Fruit fly (Drosophila melanogaster) whole organism, wandering third instar larva: Measurements from ENCODE around the gene PolZ2.

Experiments
- Abd-B ChIP-seq: fragments of >200 bp; optimal IDR thresholded peaks from 2 replicates; lab custom pipeline; 2017; ENCODE audit warnings: missing biosample characterization, missing genetic modification characterization
- CG32264 ChIP-seq: fragments of 200-800 bp; sonication (Bioruptor generic); optimal IDR thresholded peaks from 2 replicates; lab custom pipeline; 2016; ENCODE audit warnings: missing biosample characterization, missing genetic modification characterization
- CrebA ChIP-seq: fragments of 200-800 bp; sonication (Bioruptor generic); optimal IDR thresholded peaks from 2 replicates; lab custom pipeline; 2016; ENCODE audit warnings: missing biosample characterization, mild to moderate bottlenecking, missing genetic modification characterization, borderline replicate concordance
- Dif ChIP-seq: fragments of 200-275, 200-300 bp; sonication (Bioruptor generic); optimal IDR thresholded peaks from 2 replicates; lab custom pipeline; 2018; ENCODE audit warnings: missing biosample characterization, missing genetic modification characterization; ENCODE audit not compliant: partially characterized antibody
- Hnf4 ChIP-seq: fragments of 200-800 bp; sonication (Bioruptor generic); optimal IDR thresholded peaks from 2 replicates; lab custom pipeline; 2016; ENCODE audit warnings: missing biosample characterization, mild to moderate bottlenecking, missing genetic modification characterization
- Hr83 ChIP-seq: fragments of 200-300 bp; sonication (Bioruptor generic); optimal IDR thresholded peaks from 2 replicates; lab custom pipeline; 2016; ENCODE audit warnings: missing biosample characterization, mild to moderate bottlenecking, missing genetic modification characterization, moderate library complexity; ENCODE audit not compliant: poor library complexity, severe bottlenecking
- Jra ChIP-seq: sonication (Bioruptor generic); optimal IDR thresholded peaks from 2 replicates; lab custom pipeline; 2016; ENCODE audit warnings: missing biosample characterization, missing genetic modification characterization
- Mio ChIP-seq: sonication (Bioruptor generic); optimal IDR thresholded peaks from 2 replicates; lab custom pipeline; 2016; ENCODE audit warnings: missing biosample characterization, missing genetic modification characterization
- Myc ChIP-seq: fragments of >200 bp; optimal IDR thresholded peaks from 2 replicates; lab custom pipeline; 2017
- OdsH ChIP-seq: fragments of 200-800 bp; sonication (Bioruptor generic); optimal IDR thresholded peaks from 2 replicates; lab custom pipeline; 2016; ENCODE audit warnings: missing biosample characterization, mild to moderate bottlenecking, missing genetic modification characterization
- Rel ChIP-seq, 2 experiments: fragments of 200-800 bp; sonication (Bioruptor generic) in 1 of 2; optimal IDR thresholded peaks; 2 replicates in 1 of 2; 3 replicates in 1 of 2; lab custom pipeline; 2016 to 2019; ENCODE audit warnings: mild to moderate bottlenecking in 2 of 2, missing biosample characterization in 2 of 2, missing genetic modification characterization in 2 of 2, moderate library complexity in 1 of 2
- Vsx2 ChIP-seq: fragments of 200-300, 225-300 bp; sonication (Bioruptor generic); optimal IDR thresholded peaks from 2 replicates; lab custom pipeline; 2018; ENCODE audit warnings: missing biosample characterization, missing genetic modification characterization; ENCODE audit not compliant: partially characterized antibody
- br ChIP-seq: fragments of 200-800 bp; sonication (Bioruptor generic); optimal IDR thresholded peaks from 2 replicates; lab custom pipeline; 2016; ENCODE audit warnings: missing biosample characterization, missing genetic modification characterization
- brk ChIP-seq: fragments of 200-800 bp; sonication (Bioruptor generic); optimal IDR thresholded peaks from 2 replicates; lab custom pipeline; 2016; ENCODE audit warnings: missing biosample characterization, mild to moderate bottlenecking, missing genetic modification characterization
- dl ChIP-seq, 2 experiments: fragments of 175-275, 200-275 bp in 1 of 2; fragments of 200-275 bp in 1 of 2; sonication (Bioruptor generic); optimal IDR thresholded peaks; lab custom pipeline; 2018; ENCODE audit warnings: mild to moderate bottlenecking in 2 of 2, missing biosample characterization in 2 of 2, missing genetic modification characterization in 2 of 2, moderate library complexity in 2 of 2; ENCODE audit not compliant: partially characterized antibody in 2 of 2, insufficient read depth in 1 of 2
- dmrt93B ChIP-seq: fragments of 200-800 bp; sonication (Bioruptor generic); optimal IDR thresholded peaks from 2 replicates; lab custom pipeline; 2018; ENCODE audit warnings: missing biosample characterization, mild to moderate bottlenecking, missing genetic modification characterization
- dsf ChIP-seq: sonication (Bioruptor generic); optimal IDR thresholded peaks from 2 replicates; lab custom pipeline; 2016; ENCODE audit warnings: missing biosample characterization, missing genetic modification characterization, borderline replicate concordance
- fru ChIP-seq: fragments of 200-800 bp; sonication (Bioruptor generic); optimal IDR thresholded peaks from 3 replicates; lab custom pipeline; 2016; ENCODE audit warnings: missing biosample characterization, mild to moderate bottlenecking, missing genetic modification characterization
- jim ChIP-seq: fragments of 175-275, 200-325 bp; sonication (Bioruptor generic); optimal IDR thresholded peaks from 2 replicates; lab custom pipeline; 2016; ENCODE audit warnings: missing biosample characterization, mild to moderate bottlenecking, missing genetic modification characterization
- lola ChIP-seq: fragments of >200 bp; optimal IDR thresholded peaks from 2 replicates; lab custom pipeline; 2017; ENCODE audit warnings: missing biosample characterization, missing genetic modification characterization
- pan ChIP-seq: fragments of >200 bp; optimal IDR thresholded peaks from 2 replicates; lab custom pipeline; 2017
- psq ChIP-seq: fragments of 200-800 bp; sonication (Bioruptor generic); optimal IDR thresholded peaks from 3 replicates; lab custom pipeline; 2017; ENCODE audit warnings: missing biosample characterization, mild to moderate bottlenecking, missing genetic modification characterization, moderate library complexity
- tai ChIP-seq: sonication (Bioruptor generic); optimal IDR thresholded peaks from 2 replicates; lab custom pipeline; 2016; ENCODE audit warnings: missing biosample characterization, missing genetic modification characterization
- usp ChIP-seq: fragments of >200 bp; optimal IDR thresholded peaks from 2 replicates; lab custom pipeline; 2017; ENCODE audit warnings: missing biosample characterization, missing genetic modification characterization
- woc ChIP-seq: sonication (Bioruptor generic); optimal IDR thresholded peaks from 2 replicates; lab custom pipeline; 2016; ENCODE audit warnings: missing biosample characterization, mild to moderate bottlenecking, missing genetic modification characterization

PolZ2 gene

DNA sequence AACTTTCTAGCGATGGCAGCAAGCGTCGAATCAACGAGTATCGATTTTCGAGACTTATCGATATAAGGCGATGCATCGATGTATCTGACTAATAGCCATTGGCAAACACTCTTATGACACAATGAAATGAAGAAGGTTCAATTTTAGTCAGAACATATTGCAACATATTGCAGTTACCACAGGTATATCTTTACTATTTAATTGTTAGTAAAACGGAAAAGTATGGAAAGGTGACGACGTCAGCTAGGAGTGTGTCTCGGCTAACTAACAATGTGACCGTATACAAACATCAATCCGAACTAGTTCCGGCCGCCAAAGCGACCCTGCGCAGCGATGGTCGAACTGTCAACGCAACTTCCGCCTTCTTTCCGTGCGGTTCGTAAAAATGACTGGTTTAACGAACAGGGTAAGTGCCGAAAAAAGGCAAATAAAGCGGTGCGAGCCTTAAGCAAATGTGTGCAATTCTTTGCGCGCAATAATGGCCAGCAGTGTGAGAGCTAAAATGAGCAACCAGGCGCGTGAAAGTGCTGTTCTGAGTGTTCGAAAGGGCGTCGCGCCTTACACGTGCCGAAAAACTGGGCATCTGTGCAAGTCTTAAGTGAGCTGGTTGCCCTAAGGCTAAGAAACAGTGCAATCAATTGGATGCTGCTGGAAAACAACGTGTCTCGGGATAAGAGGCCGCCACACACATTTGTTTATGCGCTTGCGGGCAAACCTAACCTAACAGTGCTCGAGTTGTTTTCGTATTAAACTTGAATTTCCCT lies 35.6 kb downstream of the PolZ2 start, which contains the start of the genes Dph4, Spec2 and RpL13A (continued):
- peak; percentile 16 for TF ChIP-seq Myc (lab: Kevin White, UChicago)
- no peak for TF ChIP-seq tai
- peak; percentile 76 for TF ChIP-seq dsf (GFP tag; lab: Kevin White, UChicago)

DNA sequence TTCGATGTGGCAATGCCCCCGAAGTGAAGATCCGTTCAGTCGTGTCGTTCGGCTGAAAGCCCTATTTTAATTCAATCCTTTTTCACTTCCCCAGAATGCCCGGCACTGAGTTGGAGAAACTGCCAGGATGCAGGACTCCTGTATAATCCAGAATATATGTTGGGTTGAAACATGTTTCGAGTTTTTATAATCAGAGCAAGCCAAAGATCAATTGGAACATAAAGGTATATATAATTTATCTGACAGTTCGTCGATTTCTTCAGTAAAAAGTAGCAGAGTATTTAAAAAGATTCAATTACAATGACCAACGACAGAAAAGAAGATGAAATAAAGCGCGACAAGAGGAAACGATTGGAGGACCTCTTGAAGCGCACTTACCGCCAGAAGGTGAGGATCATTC lies 38.9 kb downstream of the PolZ2 start, which contains the start of gene CG31551:
CG31551 (plus strand) TSS at position 301 of the 400 bp plus-strand sequence.
- TF ChIP-seq dl (GFP tag; optimal IDR thresholded peaks at IDR 0.05; lab: Kevin White, UChicago; ENCODE audit: insufficient read depth in 1 of 2, partially characterized antibody in 2 of 2) (no peak), Myc (lab: Kevin White, UChicago) (no peak), OdsH (no peak), jim (GFP tag; lab: Kevin White, UChicago) (no peak), Jra (GFP tag; lab: Kevin White, UChicago) (no peak), CrebA (no peak), Vsx2 (GFP tag; lab: Kevin White, UChicago) (no peak), br (GFP tag; lab: Kevin White, UChicago) (no peak), dsf (GFP tag; lab: Kevin White, UChicago) (no peak), Mio (no peak), woc (no peak), dmrt93B (no peak), lola (no peak), CG32264 (GFP tag; lab: Kevin White, UChicago) (no peak), usp (GFP tag; lab: Kevin White, UChicago) (no peak)

DNA sequence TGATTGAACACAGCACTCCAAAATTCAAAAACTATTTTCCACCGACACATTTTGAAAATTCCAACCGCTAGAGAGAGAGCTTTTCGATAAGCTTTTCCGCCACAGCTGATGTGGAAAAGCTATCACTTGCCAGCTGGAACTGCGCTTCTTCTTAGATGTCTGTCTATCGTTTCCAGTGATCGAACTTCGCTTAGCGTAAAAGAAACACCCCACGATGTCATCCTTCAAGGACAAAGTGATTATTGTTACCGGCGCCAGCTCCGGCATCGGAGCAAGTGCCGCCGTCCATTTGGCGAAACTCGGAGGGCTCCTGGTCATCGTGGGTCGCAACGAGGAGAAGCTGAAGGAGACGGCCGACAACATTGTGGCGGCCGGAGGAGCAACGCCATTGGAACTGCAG lies 43.5 kb downstream of the PolZ2 start, which contains the start of gene CG31549:
CG31549 (plus strand) TSS at position 11 of the 400 bp plus-strand sequence.
- TF ChIP-seq brk (GFP tag; lab: Kevin White, UChicago) (no peak), jim (GFP tag; lab: Kevin White, UChicago) (no peak), usp (GFP tag; lab: Kevin White, UChicago) (no peak), br (GFP tag; lab: Kevin White, UChicago) (no peak), Myc (lab: Kevin White, UChicago) (no peak), tai (no peak)
- TF ChIP-seq, all 38 proteins: peak for 0

DNA sequence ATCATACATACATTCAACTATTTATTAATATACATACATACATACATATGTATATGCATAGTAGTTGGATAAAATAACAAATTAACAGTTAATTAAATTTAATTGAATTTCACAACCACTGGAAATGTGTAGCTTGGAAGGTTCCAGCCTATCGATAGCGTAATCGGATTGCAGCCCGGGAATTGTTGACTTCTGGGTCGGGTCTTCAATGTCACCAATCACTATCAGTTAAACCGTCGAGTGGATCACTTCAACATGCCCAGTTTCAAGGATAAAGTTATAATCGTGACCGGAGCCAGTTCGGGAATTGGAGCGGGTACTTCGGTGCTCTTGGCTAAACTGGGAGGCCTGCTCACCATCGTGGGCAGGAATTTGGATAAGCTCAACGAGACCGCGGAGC lies 44.8 kb downstream of the PolZ2 start, which contains the start of gene CG12171:
CG12171 (plus strand) TSS at position 191 of the 400 bp plus-strand sequence.
- TF ChIP-seq OdsH (no peak), lola (no peak), Hnf4 (no peak), Hr83 (peak; percentile 46), jim (GFP tag; lab: Kevin White, UChicago) (no peak), fru (GFP tag; lab: Kevin White, UChicago) (no peak)
- TF ChIP-seq, all 38 proteins: peak for 1

DNA sequence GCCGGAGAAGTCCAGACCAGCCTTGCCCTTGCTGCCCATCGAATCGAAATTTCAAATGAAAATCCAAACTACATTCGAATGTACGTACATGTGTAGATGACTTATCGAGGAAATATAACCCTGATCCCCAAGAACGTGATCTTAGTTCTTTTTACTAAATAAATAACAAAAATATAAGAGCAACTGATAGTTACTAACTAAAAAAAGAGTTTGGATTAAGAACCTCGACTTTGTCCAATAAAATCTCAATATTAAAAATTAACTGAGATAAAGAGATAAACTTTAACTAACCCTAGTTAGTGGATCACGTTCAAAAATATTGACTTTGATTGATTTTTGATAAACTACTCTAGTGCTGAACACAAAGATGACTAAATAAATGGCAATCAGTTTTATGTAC lies 46.9 kb downstream of the PolZ2 start, which contains the start of gene CG31546:
CG31546 (minus strand) TSS at position 101 of the 400 bp plus-strand sequence.
- no peak for TF ChIP-seq psq (GFP tag; lab: Kevin White, UChicago)
- TF ChIP-seq Hnf4 = no peak
- no peak for TF ChIP-seq Mio
- no peak for TF ChIP-seq Abd-B (GFP tag; lab: Kevin White, UChicago)
- no peak for TF ChIP-seq dl (GFP tag; optimal IDR thresholded peaks at IDR 0.05; lab: Kevin White, UChicago; ENCODE audit: insufficient read depth in 1 of 2, partially characterized antibody in 2 of 2)
- no peak for TF ChIP-seq Rel (GFP tag; optimal IDR thresholded peaks at IDR 0.05; lab: Kevin White, UChicago)
- no peak for TF ChIP-seq Rel (tag; optimal IDR thresholded peaks at IDR 0.05; lab: Kevin White, UChicago)
- no peak for TF ChIP-seq jim (GFP tag; lab: Kevin White, UChicago)
- TF ChIP-seq woc = no peak
- no peak for TF ChIP-seq Vsx2 (GFP tag; lab: Kevin White, UChicago)
- no peak for TF ChIP-seq lola
- TF ChIP-seq pan (lab: Kevin White, UChicago) = no peak
- no peak for TF ChIP-seq brk (GFP tag; lab: Kevin White, UChicago)
- TF ChIP-seq usp (GFP tag; lab: Kevin White, UChicago) = no peak
- TF ChIP-seq Dif = no peak
